Fruit fly (Drosophila melanogaster): Measurements from ENCODE around the gene CG13999.

DNA sequence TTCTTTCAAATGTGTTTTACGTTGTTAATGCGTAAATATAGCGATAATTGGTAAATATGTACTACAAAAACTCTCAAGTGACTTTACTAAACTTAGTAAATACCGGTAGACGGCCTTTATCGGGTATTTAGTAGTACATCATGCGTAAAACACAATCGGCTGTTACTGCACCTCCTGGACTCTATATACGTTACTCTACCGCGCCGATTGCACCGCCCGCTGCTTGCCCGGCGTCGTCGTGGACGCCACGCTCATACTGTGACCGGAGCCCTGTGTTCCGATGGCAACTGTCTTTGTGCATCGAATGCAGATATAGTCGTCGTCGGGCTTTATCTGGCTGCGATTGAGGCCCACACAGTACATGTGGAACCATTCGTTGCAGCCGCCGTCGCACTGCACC lies 34.2 kb upstream of the CG13999 start:
- TF ChIP-seq EcR (GFP tag; optimal IDR thresholded peaks at IDR 0.05) (no peak), usp (GFP tag; optimal IDR thresholded peaks at IDR 0.05) (no peak), CG8478 (optimal IDR thresholded peaks at IDR 0.05) (no peak), pan (optimal IDR thresholded peaks at IDR 0.05) (no peak), psq (optimal IDR thresholded peaks at IDR 0.05) (no peak)
